Worm (Caenorhabditis elegans): ENCODE results near the gene zipt-7.2.

Gene zipt-7.2

ce11 chrX:15507830-15508347, at the start of gene zipt-7.2:
Gene zipt-7.2, minus strand, starts transcription at chrX:15507880.
- TF ChIP-seq aha-1 (tag) (peak; percentile 87), pha-4 (GFP tag; IDR thresholded peaks at IDR 0.05) (no peak), pha-4 (tag; optimal IDR thresholded peaks at IDR 0.05) (no peak), nhr-28 (tag; optimal IDR thresholded peaks at IDR 0.05) (peak; percentile 13), F10B5.3 (tag; optimal IDR thresholded peaks at IDR 0.05) (no peak), unc-62 (GFP tag; optimal IDR thresholded peaks at IDR 0.05 in 1 of 2) (peak in 1 of 2 experiments; percentile 44), unc-62 (tag; optimal IDR thresholded peaks at IDR 0.05) (no peak), lin-38 (GFP tag; IDR thresholded peaks at IDR 0.05) (peak; percentile 89), hlh-11 (tag; optimal IDR thresholded peaks at IDR 0.05) (peak; percentile 28), nhr-6 (tag; optimal IDR thresholded peaks at IDR 0.05) (no peak), mes-2 (tag; optimal IDR thresholded peaks at IDR 0.05; ENCODE audit: poor library complexity, severe bottlenecking) (peak; percentile 63), lin-13 (GFP tag; optimal IDR thresholded peaks at IDR 0.05) (no peak), nhr-10 (tag; optimal IDR thresholded peaks at IDR 0.05) (no peak)

ce11 chrX:15555529-15555928, 47.8 kb upstream of the zipt-7.2 start:
- no peak for TF ChIP-seq nhr-41 (GFP tag; IDR thresholded peaks at IDR 0.05)
- peak in 1 of 2 experiments; percentile 80 for TF ChIP-seq unc-62 (GFP tag; optimal IDR thresholded peaks at IDR 0.05 in 1 of 2)
- no peak for TF ChIP-seq unc-62 (tag; optimal IDR thresholded peaks at IDR 0.05)

- TF ChIP-seq spr-1 (tag; optimal IDR thresholded peaks at IDR 0.05) (no peak), set-16 (GFP tag; IDR thresholded peaks at IDR 0.05) (no peak), vab-7 (GFP tag; IDR thresholded peaks at IDR 0.05) (no peak), ZK546.5 (tag; optimal IDR thresholded peaks at IDR 0.05) (no peak), hlh-30 (tag; optimal IDR thresholded peaks at IDR 0.05; ENCODE audit: insufficient read depth) (peak; percentile 41), fos-1 (tag; optimal IDR thresholded peaks at IDR 0.05) (no peak), rbr-2 (tag; optimal IDR thresholded peaks at IDR 0.05) (no peak), aha-1 (tag) (peak; percentile 51), aly-2 (tag; optimal IDR thresholded peaks at IDR 0.05) (no peak), unc-39 (tag; optimal IDR thresholded peaks at IDR 0.05) (no peak), zfp-2 (tag; optimal IDR thresholded peaks at IDR 0.05) (no peak), nhr-76 (tag; optimal IDR thresholded peaks at IDR 0.05) (no peak), pqm-1 (tag; optimal IDR thresholded peaks at IDR 0.05) (no peak), ceh-28 (tag; optimal IDR thresholded peaks at IDR 0.05) (no peak), dmd-9 (GFP tag; IDR thresholded peaks at IDR 0.05) (no peak), F49E8.2 (tag; optimal IDR thresholded peaks at IDR 0.05; ENCODE audit: borderline replicate concordance) (no peak), ceh-20 (GFP tag; IDR thresholded peaks at IDR 0.05) (peak; percentile 57; the same call in 1 of the 2 replicates), nhr-41 (GFP tag; IDR thresholded peaks at IDR 0.05) (no peak), nhr-77 (tag; optimal IDR thresholded peaks at IDR 0.05) (no peak), unc-62 (GFP tag; optimal IDR thresholded peaks at IDR 0.05 in 1 of 2) (no peak), unc-62 (tag; optimal IDR thresholded peaks at IDR 0.05) (no peak), snpc-4 (tag; optimal IDR thresholded peaks at IDR 0.05) (no peak)
Measured at ce11 chrX:15554910-15555309, 47.2 kb upstream of the zipt-7.2 start.

ce11 chrX:15552024-15552769, 44.5 kb upstream of the zipt-7.2 start:
- TF ChIP-seq nhr-25 (tag; optimal IDR thresholded peaks at IDR 0.05; ENCODE audit: borderline replicate concordance, insufficient read depth) = no peak
- TF ChIP-seq unc-62 (GFP tag; optimal IDR thresholded peaks at IDR 0.05 in 1 of 2) = peak in 1 of 2 experiments; percentile 38
- TF ChIP-seq unc-62 (tag; optimal IDR thresholded peaks at IDR 0.05) = no peak

- no peak for TF ChIP-seq ceh-32 (tag; optimal IDR thresholded peaks at IDR 0.05; ENCODE audit: poor library complexity)
- no peak for TF ChIP-seq D1046.2 (GFP tag; IDR thresholded peaks at IDR 0.05)
- TF ChIP-seq sdz-12 (GFP tag; optimal IDR thresholded peaks at IDR 0.05) = no peak
- no peak for TF ChIP-seq nhr-42 (GFP tag; IDR thresholded peaks at IDR 0.05)
- no peak for TF ChIP-seq ceh-44 (GFP tag; IDR thresholded peaks at IDR 0.05)
- no peak for TF ChIP-seq daf-19 (GFP tag; conservative IDR thresholded peaks at IDR 0.05)
- TF ChIP-seq dve-1 (tag; optimal IDR thresholded peaks at IDR 0.05; ENCODE audit: insufficient read depth) = no peak
- no peak for TF ChIP-seq ceh-62 (tag; optimal IDR thresholded peaks at IDR 0.05)
- no peak for TF ChIP-seq jun-1 (tag; optimal IDR thresholded peaks at IDR 0.05)
- TF ChIP-seq fos-1 (tag; optimal IDR thresholded peaks at IDR 0.05) = no peak
- TF ChIP-seq dmd-6 (GFP tag; IDR thresholded peaks at IDR 0.05) = no peak
- TF ChIP-seq R02D3.7 (tag; optimal IDR thresholded peaks at IDR 0.05) = no peak
- TF ChIP-seq gei-8 (GFP tag; optimal IDR thresholded peaks at IDR 0.05) = no peak
Measured at ce11 chrX:15550769-15551168, 43.1 kb upstream of the zipt-7.2 start.
